Worm (Caenorhabditis elegans) whole organism, L2 larva: ENCODE data around the gene egl-38.

Experiments used
- C34F6.9 ChIP-seq: fragments of 150-350 bp; optimal IDR thresholded peaks from 2 replicates; lab custom pipeline; 2014; ENCODE audit warnings: missing biosample characterization, missing genetic modification characterization
- F13H6.1 ChIP-seq: sonication (generic microtip); optimal IDR thresholded peaks from 2 replicates; lab custom pipeline; 2016; ENCODE audit warnings: missing genetic modification characterization, missing compliant biosample characterization
- R02D3.7 ChIP-seq: fragments of 150-350 bp; optimal IDR thresholded peaks from 2 replicates; lab custom pipeline; 2014; ENCODE audit warnings: missing biosample characterization, missing genetic modification characterization
- Y55F3AM.14 ChIP-seq: fragments of 200-800 bp; sonication (Bioruptor generic); optimal IDR thresholded peaks from 2 replicates; lab custom pipeline; 2018; ENCODE audit warnings: mild to moderate bottlenecking, missing genetic modification characterization, missing compliant biosample characterization
- ZK546.5 ChIP-seq: sonication (generic microtip); optimal IDR thresholded peaks from 2 replicates; lab custom pipeline; 2017; ENCODE audit warnings: missing biosample characterization, missing genetic modification characterization
- alr-1 ChIP-seq: fragments of 150-350 bp; optimal IDR thresholded peaks from 2 replicates; lab custom pipeline; 2014; ENCODE audit warnings: missing biosample characterization, missing genetic modification characterization
- aly-2 ChIP-seq: fragments of 150-350 bp; optimal IDR thresholded peaks from 2 replicates; lab custom pipeline; 2014; ENCODE audit warnings: missing biosample characterization, missing genetic modification characterization
- ama-1 ChIP-seq: fragments of 150-350 bp; optimal IDR thresholded peaks from 2 replicates; lab custom pipeline; 2018; ENCODE audit warnings: inconsistent platforms
- ceh-16 ChIP-seq: fragments of 150-350 bp; optimal IDR thresholded peaks from 2 replicates; lab custom pipeline; 2014; ENCODE audit warnings: missing biosample characterization, missing genetic modification characterization
- ceh-82 ChIP-seq: fragments of 150-350 bp; optimal IDR thresholded peaks from 2 replicates; lab custom pipeline; 2014; ENCODE audit warnings: missing biosample characterization, missing genetic modification characterization
- crh-2 ChIP-seq: sonication (generic microtip); optimal IDR thresholded peaks from 2 replicates; lab custom pipeline; 2017; ENCODE audit warnings: missing biosample characterization, missing genetic modification characterization
- dmd-4 ChIP-seq: sonication (generic microtip); optimal IDR thresholded peaks from 2 replicates; lab custom pipeline; 2017; ENCODE audit warnings: missing biosample characterization, missing genetic modification characterization
- egl-27 ChIP-seq: sonication (generic microtip); optimal IDR thresholded peaks from 3 replicates; lab custom pipeline; 2017; ENCODE audit warnings: missing biosample characterization, missing genetic modification reagents, missing genetic modification characterization
- elt-3 ChIP-seq: sonication (generic microtip); optimal IDR thresholded peaks from 2 replicates; lab custom pipeline; 2017; ENCODE audit warnings: missing biosample characterization, missing genetic modification characterization
- fos-1 ChIP-seq: fragments of 150-350 bp; optimal IDR thresholded peaks from 2 replicates; lab custom pipeline; 2014; ENCODE audit warnings: missing biosample characterization, missing genetic modification characterization
- lin-11 ChIP-seq: fragments of 150-350 bp; sonication (generic microtip); optimal IDR thresholded peaks from 2 replicates; lab custom pipeline; 2014; ENCODE audit warnings: missing biosample characterization, missing genetic modification characterization, inconsistent platforms, mixed read lengths
- lin-13 ChIP-seq: fragments of 150-350 bp; optimal IDR thresholded peaks from 2 replicates; lab custom pipeline; 2014; ENCODE audit warnings: missing biosample characterization, missing genetic modification reagents, missing genetic modification characterization
- lsy-2 ChIP-seq, 2 experiments: fragments of 150-350 bp in 1 of 2; sonication (generic microtip) in 1 of 2; optimal IDR thresholded peaks; 2 replicates each; lab custom pipeline; 2014 to 2017; ENCODE audit warnings: missing biosample characterization in 2 of 2, missing genetic modification characterization in 2 of 2
- mab-5 ChIP-seq: fragments of 150-350 bp; optimal IDR thresholded peaks from 2 replicates; lab custom pipeline; 2014; ENCODE audit warnings: missing biosample characterization, missing genetic modification characterization
- mbf-1 ChIP-seq: sonication (generic microtip); optimal IDR thresholded peaks from 2 replicates; lab custom pipeline; 2017; ENCODE audit warnings: missing biosample characterization, missing genetic modification characterization
- nhr-10 ChIP-seq: sonication (generic microtip); optimal IDR thresholded peaks from 2 replicates; lab custom pipeline; 2017; ENCODE audit warnings: missing biosample characterization, missing genetic modification characterization
- nhr-11 ChIP-seq: fragments of 150-350 bp; optimal IDR thresholded peaks from 2 replicates; lab custom pipeline; 2014; ENCODE audit warnings: missing biosample characterization, missing genetic modification characterization
- nhr-129 ChIP-seq: fragments of 150-350 bp; optimal IDR thresholded peaks from 2 replicates; lab custom pipeline; 2014; ENCODE audit warnings: missing biosample characterization, missing genetic modification characterization
- nhr-237 ChIP-seq: fragments of 150-350 bp; optimal IDR thresholded peaks from 2 replicates; lab custom pipeline; 2014; ENCODE audit warnings: missing biosample characterization, missing genetic modification characterization
- nhr-25 ChIP-seq: fragments of 150-350 bp; sonication (generic microtip); optimal IDR thresholded peaks from 3 replicates; lab custom pipeline; 2014; ENCODE audit warnings: missing biosample characterization, missing genetic modification characterization
- nhr-6 ChIP-seq: fragments of 150-350 bp; optimal IDR thresholded peaks from 2 replicates; lab custom pipeline; 2014; ENCODE audit warnings: missing biosample characterization, missing genetic modification characterization
- sem-4 ChIP-seq: fragments of 150-350 bp; optimal IDR thresholded peaks from 2 replicates; lab custom pipeline; 2014; ENCODE audit warnings: missing biosample characterization, missing genetic modification reagents, missing genetic modification characterization
- skn-1 ChIP-seq: sonication (generic microtip); optimal IDR thresholded peaks from 2 replicates; lab custom pipeline; 2017; ENCODE audit warnings: missing biosample characterization, missing genetic modification characterization
- sma-3 ChIP-seq: sonication (generic microtip); optimal IDR thresholded peaks from 2 replicates; lab custom pipeline; 2016; ENCODE audit warnings: missing genetic modification reagents, missing genetic modification characterization, missing compliant biosample characterization
- sma-9 ChIP-seq, 2 experiments: fragments of 150-350 bp in 1 of 2; sonication (generic microtip) in 1 of 2; optimal IDR thresholded peaks; 2 replicates each; lab custom pipeline; 2014 to 2016; ENCODE audit warnings: missing genetic modification characterization in 2 of 2, mild to moderate bottlenecking in 1 of 2, missing biosample characterization in 1 of 2, missing compliant biosample characterization in 1 of 2, missing genetic modification reagents in 1 of 2, moderate library complexity in 1 of 2
- snpc-4 ChIP-seq: fragments of 150-350 bp; optimal IDR thresholded peaks from 2 replicates; lab custom pipeline; 2014; ENCODE audit warnings: missing biosample characterization, missing genetic modification characterization
- unc-39 ChIP-seq: fragments of 150-350 bp; optimal IDR thresholded peaks from 2 replicates; lab custom pipeline; 2014; ENCODE audit warnings: missing biosample characterization, missing genetic modification characterization
- unc-55 ChIP-seq: fragments of 150-350 bp; sonication (generic microtip); optimal IDR thresholded peaks from 3 replicates; lab custom pipeline; 2014; ENCODE audit warnings: missing biosample characterization, missing genetic modification reagents, missing genetic modification characterization
- unc-62 ChIP-seq: fragments of 150-350 bp; optimal IDR thresholded peaks from 2 replicates; lab custom pipeline; 2014; ENCODE audit warnings: missing biosample characterization, missing genetic modification reagents, missing genetic modification characterization
- zag-1 ChIP-seq: fragments of 150-350 bp; optimal IDR thresholded peaks from 2 replicates; lab custom pipeline; 2014; ENCODE audit warnings: missing biosample characterization, missing genetic modification characterization
- ztf-1 ChIP-seq: fragments of 200-800 bp; sonication (Bioruptor generic); conservative IDR thresholded peaks from 2 replicates; pipeline ENCODE4 v1.3.6; 2022; ENCODE audit warnings: missing genetic modification characterization, missing compliant biosample characterization
- ztf-11 ChIP-seq: sonication (generic microtip); optimal IDR thresholded peaks from 2 replicates; lab custom pipeline; 2017; ENCODE audit warnings: missing biosample characterization, missing genetic modification characterization

Gene egl-38

DNA sequence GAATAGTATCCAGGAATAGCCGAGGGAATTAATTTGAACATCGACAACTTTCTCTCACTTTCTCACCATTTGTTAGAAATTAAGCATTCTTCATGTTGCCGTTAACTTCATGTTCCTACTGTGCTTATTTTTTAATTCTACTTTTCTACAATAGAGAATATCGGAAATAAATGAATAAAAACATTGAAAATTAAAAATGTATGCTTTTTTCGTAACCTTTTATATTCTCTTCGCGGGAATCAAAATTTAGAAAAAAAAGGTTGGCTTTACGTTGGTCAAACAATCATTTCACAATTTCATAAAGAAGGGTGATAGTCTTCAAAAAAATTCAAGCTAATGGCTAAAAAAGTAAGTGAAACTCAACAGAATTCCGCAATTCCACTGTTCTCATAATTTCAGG is 34.4 kb downstream of the egl-38 start, which contains the start of gene W01B6.5:
Gene W01B6.5, plus strand, starts transcription at position 301 of the 400 bp plus-strand sequence.
- TF ChIP-seq F13H6.1 (tag; lab: Kevin White, UChicago): no peak
- no peak for TF ChIP-seq snpc-4 (tag; lab: Kevin White, UChicago)
- TF ChIP-seq nhr-6 (tag; lab: Kevin White, UChicago): no peak
- TF ChIP-seq unc-62 (GFP tag; lab: Kevin White, UChicago): no peak
- TF ChIP-seq ama-1 (lab: Kevin White, UChicago): no peak
- no peak for TF ChIP-seq fos-1 (tag; lab: Kevin White, UChicago)
- no peak for TF ChIP-seq R02D3.7
- TF ChIP-seq nhr-129 (tag; lab: Kevin White, UChicago): no peak
- no peak for TF ChIP-seq C34F6.9 (tag; lab: Kevin White, UChicago)
- no peak for TF ChIP-seq elt-3
- no peak for TF ChIP-seq unc-55 (GFP tag; lab: Kevin White, UChicago)
- TF ChIP-seq lin-13 (GFP tag; lab: Kevin White, UChicago): no peak
- TF ChIP-seq sma-3 (GFP tag; lab: Kevin White, UChicago): no peak
- no peak for TF ChIP-seq lin-11 (tag; lab: Kevin White, UChicago)
- no peak for TF ChIP-seq ceh-82 (tag; lab: Kevin White, UChicago)
- no peak for TF ChIP-seq nhr-25 (tag; lab: Kevin White, UChicago)
- no peak for TF ChIP-seq aly-2 (tag; lab: Kevin White, UChicago)
- no peak for TF ChIP-seq skn-1 (tag; lab: Kevin White, UChicago)
- TF ChIP-seq nhr-10 (tag; lab: Kevin White, UChicago): no peak

DNA sequence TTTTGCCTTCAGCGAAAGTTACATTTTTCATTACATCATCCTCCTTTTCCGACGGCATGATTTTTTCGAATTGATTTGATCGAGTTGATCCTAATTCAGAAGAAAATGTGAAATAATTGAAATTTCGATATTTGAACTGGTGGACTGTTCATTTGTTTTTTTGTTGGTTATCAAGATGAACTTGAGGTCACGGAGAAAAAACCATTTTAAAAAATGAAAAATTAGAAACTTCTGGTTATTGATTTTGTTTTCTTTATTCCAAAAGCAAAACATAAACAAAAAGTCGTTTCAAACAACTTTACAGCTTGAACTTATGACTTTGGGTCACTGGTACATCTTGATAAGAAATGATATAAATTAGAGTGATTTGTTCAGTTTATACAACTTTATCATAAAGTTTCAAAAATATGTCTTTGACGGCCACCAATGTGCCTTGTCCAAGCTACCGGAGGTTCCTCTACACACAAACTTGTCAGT is 35.2 kb downstream of the egl-38 start, which contains the start of the genes ttbk-4 and W01B6.4:
Gene ttbk-4, minus strand, starts transcription at position 101 of the 477 bp plus-strand sequence.
Gene W01B6.4, plus strand, starts transcription at position 427 of the 477 bp plus-strand sequence.
- TF ChIP-seq mab-5 (tag; lab: Kevin White, UChicago): no peak
- TF ChIP-seq lin-13 (GFP tag; lab: Kevin White, UChicago): no peak
- TF ChIP-seq ztf-1 (GFP tag; lab: Robert Waterston, UW): no peak
- no peak for TF ChIP-seq unc-55 (GFP tag; lab: Kevin White, UChicago)
- no peak for TF ChIP-seq elt-3
- TF ChIP-seq sem-4 (tag; lab: Kevin White, UChicago): no peak
- no peak for TF ChIP-seq R02D3.7
- no peak for TF ChIP-seq fos-1 (tag; lab: Kevin White, UChicago)
- no peak for TF ChIP-seq ceh-16 (tag; lab: Kevin White, UChicago)
- TF ChIP-seq lsy-2 (tag; optimal IDR thresholded peaks at IDR 0.05; lab: Kevin White, UChicago): no peak
- no peak for TF ChIP-seq zag-1 (tag; lab: Kevin White, UChicago)
- TF ChIP-seq nhr-129 (tag; lab: Kevin White, UChicago): no peak
- no peak for TF ChIP-seq alr-1 (tag; lab: Kevin White, UChicago)
- no peak for TF ChIP-seq egl-27
- no peak for TF ChIP-seq nhr-11 (tag; lab: Kevin White, UChicago)
- TF ChIP-seq ztf-11 (tag; lab: Kevin White, UChicago): no peak
- no peak for TF ChIP-seq sma-9 (GFP tag; optimal IDR thresholded peaks at IDR 0.05; lab: Kevin White, UChicago)
- TF ChIP-seq sma-9 (tag; optimal IDR thresholded peaks at IDR 0.05; lab: Kevin White, UChicago): no peak

DNA sequence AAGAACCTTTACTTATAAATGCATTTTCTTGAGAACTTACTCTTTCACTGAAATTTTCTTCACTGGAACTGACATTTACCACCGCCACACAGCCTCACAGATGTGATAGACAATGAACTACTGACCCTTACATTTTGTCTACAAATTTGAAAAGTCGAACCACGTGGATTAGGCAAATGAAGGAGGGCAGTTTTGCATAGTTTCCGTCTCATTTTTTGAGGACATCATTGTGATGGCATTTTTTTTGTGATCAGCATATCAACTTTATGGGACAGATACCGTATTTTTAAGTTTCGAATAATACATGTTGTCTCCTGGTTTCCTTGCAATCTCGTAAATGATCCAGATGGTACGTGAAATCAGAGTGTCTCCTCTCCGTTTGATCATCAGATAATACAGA is 37.8 kb downstream of the egl-38 start, which contains the start of gene W01B6.3:
Gene W01B6.3, minus strand, starts transcription at position 101 of the 400 bp plus-strand sequence.
- no peak for TF ChIP-seq Y55F3AM.14 (GFP tag; lab: Kevin White, UChicago)
- TF ChIP-seq elt-3: no peak
- no peak for TF ChIP-seq mbf-1 (tag; lab: Kevin White, UChicago)

DNA sequence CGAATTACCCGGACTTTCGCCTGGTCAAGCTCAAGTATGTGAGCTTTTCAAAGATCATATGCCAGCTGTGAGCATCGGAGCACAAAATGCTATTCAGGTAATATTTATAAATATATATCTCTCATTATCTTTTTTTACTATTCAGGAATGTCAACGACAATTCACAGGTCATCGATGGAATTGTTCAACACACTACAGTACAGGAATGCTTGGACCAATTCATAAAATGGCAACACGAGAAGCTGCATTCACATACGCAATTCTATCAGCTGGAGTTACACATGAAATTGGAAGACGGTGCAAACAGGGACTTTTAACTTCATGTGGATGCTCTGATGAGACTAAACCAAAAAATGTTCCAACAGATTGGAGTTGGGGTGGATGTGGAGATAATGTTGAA is 42.1 kb downstream of the egl-38 start:
- TF ChIP-seq sma-3 (GFP tag; lab: Kevin White, UChicago) (no peak), nhr-10 (tag; lab: Kevin White, UChicago) (no peak)

DNA sequence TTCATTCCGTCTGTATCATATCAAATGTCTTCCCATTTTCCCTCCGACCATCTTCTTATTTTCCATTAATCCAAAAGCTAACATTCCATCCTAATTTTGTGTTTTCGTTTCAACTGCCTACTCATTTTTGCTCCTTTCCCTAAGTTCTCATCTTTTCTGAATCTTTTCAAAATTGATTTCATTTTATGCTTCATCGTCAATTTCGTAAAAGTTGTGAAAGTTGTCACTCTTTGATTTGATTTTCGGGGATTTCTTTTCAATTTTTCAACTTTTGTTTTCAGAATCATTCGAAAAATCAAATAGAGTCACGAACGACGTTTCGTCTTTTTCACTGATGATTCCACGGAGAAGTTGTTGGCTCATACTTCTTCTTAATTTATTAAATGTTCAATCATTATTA is 42.8 kb downstream of the egl-38 start, which contains the start of gene cwn-2:
Gene cwn-2, plus strand, starts transcription at position 276 of the 400 bp plus-strand sequence.
- TF ChIP-seq sma-3 (GFP tag; lab: Kevin White, UChicago) (no peak), lin-11 (tag; lab: Kevin White, UChicago) (no peak), crh-2 (tag; lab: Kevin White, UChicago) (no peak), dmd-4 (no peak), nhr-11 (tag; lab: Kevin White, UChicago) (no peak), unc-39 (tag; lab: Kevin White, UChicago) (no peak), sma-9 (GFP tag; optimal IDR thresholded peaks at IDR 0.05; lab: Kevin White, UChicago) (no peak), sma-9 (tag; optimal IDR thresholded peaks at IDR 0.05; lab: Kevin White, UChicago) (no peak), lsy-2 (tag; optimal IDR thresholded peaks at IDR 0.05; lab: Kevin White, UChicago) (no peak), nhr-237 (no peak), ZK546.5 (no peak)
